Fruit fly (Drosophila melanogaster): ENCODE measurements around the gene Lcp65Ae.

DNA sequence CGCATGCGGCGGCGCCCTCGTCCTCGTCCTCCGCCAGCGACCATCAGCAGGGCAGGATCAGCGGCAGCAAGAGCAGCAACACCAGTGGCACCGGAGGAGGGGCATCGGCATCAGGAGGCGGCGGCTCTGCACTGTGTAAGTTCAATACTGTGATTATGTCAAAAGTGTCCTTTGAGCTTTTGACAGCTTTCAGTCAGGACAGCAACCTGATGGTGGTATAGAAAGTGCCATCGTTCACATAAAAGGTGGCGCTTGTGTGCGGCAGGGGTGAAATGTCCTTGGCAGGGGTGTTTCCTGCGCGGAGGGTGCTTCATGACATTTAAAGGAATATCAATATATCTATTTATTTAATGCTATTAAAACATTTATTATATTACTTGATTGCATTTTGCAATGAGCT, 34.3 kb downstream of the Lcp65Ae start:
- TF ChIP-seq fd59A (GFP tag; optimal IDR thresholded peaks at IDR 0.05), result no peak
- TF ChIP-seq CG9139 (GFP tag; optimal IDR thresholded peaks at IDR 0.05), result no peak
- TF ChIP-seq CG8319 (GFP tag; optimal IDR thresholded peaks at IDR 0.05), result no peak
- no peak for TF ChIP-seq Sox14 (GFP tag; optimal IDR thresholded peaks at IDR 0.05)
- TF ChIP-seq CG1621 (tag; optimal IDR thresholded peaks at IDR 0.05), result no peak
- TF ChIP-seq Sox102F (GFP tag; optimal IDR thresholded peaks at IDR 0.05), result no peak
- no peak for TF ChIP-seq Blimp-1 (GFP tag; optimal IDR thresholded peaks at IDR 0.05)
- no peak for TF ChIP-seq Lpt (GFP tag; optimal IDR thresholded peaks at IDR 0.05)
- TF ChIP-seq achi (GFP tag; optimal IDR thresholded peaks at IDR 0.05), result no peak
- no peak for TF ChIP-seq ss (GFP tag; optimal IDR thresholded peaks at IDR 0.05)
